Fruit fly (Drosophila melanogaster): ENCODE results near the gene alpha-Man-IIa.

alpha-Man-IIa gene

dm6 chr3R:9428189-9428699 lies 15.9 kb downstream of the alpha-Man-IIa start:
- TF ChIP-seq Ets96B (tag; optimal IDR thresholded peaks at IDR 0.05) (peak; percentile 6), CG8319 (GFP tag; optimal IDR thresholded peaks at IDR 0.05) (no peak), CG3919 (GFP tag; optimal IDR thresholded peaks at IDR 0.05) (peak; percentile 53), CG31627 (GFP tag; optimal IDR thresholded peaks at IDR 0.05) (no peak), Blimp-1 (GFP tag; optimal IDR thresholded peaks at IDR 0.05) (no peak), vri (GFP tag; optimal IDR thresholded peaks at IDR 0.05) (peak; percentile 61), CG7368 (GFP tag; optimal IDR thresholded peaks at IDR 0.05) (peak; percentile 45), esn (GFP tag; optimal IDR thresholded peaks at IDR 0.05) (peak; percentile 1), CG34406 (GFP tag; optimal IDR thresholded peaks at IDR 0.05) (no peak), acj6 (GFP tag; optimal IDR thresholded peaks at IDR 0.05) (no peak), CG6854 (GFP tag; optimal IDR thresholded peaks at IDR 0.05) (peak; percentile 74), spab (GFP tag; optimal IDR thresholded peaks at IDR 0.05) (peak; percentile 53), CG15336 (GFP tag; IDR thresholded peaks at IDR 0.05) (peak; percentile 80), Smox (GFP tag; optimal IDR thresholded peaks at IDR 0.05) (no peak), dac (GFP tag; optimal IDR thresholded peaks at IDR 0.05) (peak; percentile 11), Eip93F (GFP tag; optimal IDR thresholded peaks at IDR 0.05) (no peak), CG6276 (GFP tag; optimal IDR thresholded peaks at IDR 0.05) (peak; percentile 87), CG6808 (GFP tag; optimal IDR thresholded peaks at IDR 0.05) (peak; percentile 76), achi (GFP tag; optimal IDR thresholded peaks at IDR 0.05) (peak; percentile 50), CG16779 (tag; optimal IDR thresholded peaks at IDR 0.05) (peak; percentile 70), Sox102F (GFP tag; optimal IDR thresholded peaks at IDR 0.05) (peak; percentile 41), CG8119 (GFP tag; IDR thresholded peaks at IDR 0.05) (peak; percentile 71; the same call in 2 of the 3 replicates), Eip78C (GFP tag) (peak; percentile 53), Ets21C (GFP tag; optimal IDR thresholded peaks at IDR 0.05) (no peak), Lpt (GFP tag; optimal IDR thresholded peaks at IDR 0.05) (peak; percentile 62), Hr4 (GFP tag; optimal IDR thresholded peaks at IDR 0.05) (no peak), CG1621 (tag; optimal IDR thresholded peaks at IDR 0.05) (peak; percentile 56), lz (GFP tag; optimal IDR thresholded peaks at IDR 0.05) (no peak), CG32006 (GFP tag; optimal IDR thresholded peaks at IDR 0.05) (peak; percentile 21), cyc (GFP tag; optimal IDR thresholded peaks at IDR 0.05) (no peak), net (GFP tag; optimal IDR thresholded peaks at IDR 0.05) (peak; percentile 24), CG3032 (tag; optimal IDR thresholded peaks at IDR 0.05) (no peak), CG10669 (GFP tag; optimal IDR thresholded peaks at IDR 0.05) (peak; percentile 28), CG11762 (GFP tag; optimal IDR thresholded peaks at IDR 0.05; ENCODE audit: insufficient read depth) (peak; percentile 51), CG8632 (GFP tag; optimal IDR thresholded peaks at IDR 0.05) (peak; percentile 26), CG4318 (GFP tag; optimal IDR thresholded peaks at IDR 0.05) (no peak), fd59A (GFP tag; optimal IDR thresholded peaks at IDR 0.05) (no peak), Sox15 (GFP tag; optimal IDR thresholded peaks at IDR 0.05) (no peak), salr (GFP tag; optimal IDR thresholded peaks at IDR 0.05) (peak in 1 of 2 experiments; percentile 50), pdm3 (GFP tag; optimal IDR thresholded peaks at IDR 0.05) (no peak), fd85E (GFP tag; optimal IDR thresholded peaks at IDR 0.05) (peak; percentile 14), svp (GFP tag) (peak; percentile 83), OdsH (GFP tag; optimal IDR thresholded peaks at IDR 0.05) (no peak), CG6163 (GFP tag; IDR thresholded peaks at IDR 0.05) (peak; percentile 88), fkh (GFP tag; optimal IDR thresholded peaks at IDR 0.05) (peak; percentile 95), Sox14 (GFP tag; optimal IDR thresholded peaks at IDR 0.05) (no peak), Hr39 (GFP tag; optimal IDR thresholded peaks at IDR 0.05) (no peak), dsx (GFP tag; optimal IDR thresholded peaks at IDR 0.05; ENCODE audit: poor library complexity, severe bottlenecking) (peak; percentile 20), CG10631 (GFP tag; optimal IDR thresholded peaks at IDR 0.05) (no peak), Eip75B (GFP tag; optimal IDR thresholded peaks at IDR 0.05) (peak; percentile 8), CG11294 (GFP tag; IDR thresholded peaks at IDR 0.05) (no peak; the same call in 1 of the 2 replicates), Hr38 (GFP tag; optimal IDR thresholded peaks at IDR 0.05) (no peak)
